Fruit fly (Drosophila melanogaster) whole organism, embryonic: Measurements from ENCODE around the gene Hsp60B.

Experiments
- Abd-B ChIP-seq: fragments of 200-800 bp; sonication (Bioruptor generic); optimal IDR thresholded peaks from 2 replicates; lab custom pipeline; 2018; ENCODE audit warnings: missing biosample characterization, mild to moderate bottlenecking, missing genetic modification characterization, moderate library complexity
- Bgb ChIP-seq: fragments of 200-800 bp; sonication (Bioruptor generic); IDR thresholded peaks from 2 replicates; pipeline ENCODE4 v1.3.6; 2022; ENCODE audit warnings: missing biosample characterization, missing genetic modification characterization; ENCODE audit not compliant: partially characterized antibody
- Bteb2 ChIP-seq: fragments of 200-800 bp; sonication (Bioruptor generic); optimal IDR thresholded peaks from 2 replicates; lab custom pipeline; 2016; ENCODE audit warnings: missing biosample characterization, missing genetic modification characterization
- CG10979 ChIP-seq: fragments of 200-800 bp; sonication (Bioruptor generic); optimal IDR thresholded peaks from 2 replicates; lab custom pipeline; 2018; ENCODE audit warnings: missing biosample characterization, mild to moderate bottlenecking, missing genetic modification characterization, moderate library complexity
- CG11456 ChIP-seq: fragments of 200-800 bp; sonication (Bioruptor generic); IDR thresholded peaks from 3 replicates; pipeline ENCODE4 v1.3.6; 2022; ENCODE audit warnings: missing biosample characterization, missing genetic modification characterization
- CG13287 ChIP-seq: fragments of 200-800 bp; sonication (Bioruptor generic); IDR thresholded peaks from 2 replicates; pipeline ENCODE4 v1.3.6; 2022; ENCODE audit warnings: missing biosample characterization, missing genetic modification characterization; ENCODE audit not compliant: partially characterized antibody
- CG14667 ChIP-seq: fragments of 200-800 bp; sonication (Bioruptor generic); IDR thresholded peaks from 2 replicates; pipeline ENCODE4 v1.3.6; 2022; ENCODE audit warnings: missing biosample characterization, missing genetic modification characterization
- CG14860 ChIP-seq: fragments of 200-800 bp; sonication (Bioruptor generic); IDR thresholded peaks from 3 replicates; pipeline ENCODE4 v1.3.6; 2022; ENCODE audit warnings: missing biosample characterization, missing genetic modification characterization; ENCODE audit not compliant: partially characterized antibody
- CG15601 ChIP-seq: fragments of 200-800 bp; sonication (Bioruptor generic); optimal IDR thresholded peaks from 3 replicates; lab custom pipeline; 2019; ENCODE audit warnings: missing biosample characterization, mild to moderate bottlenecking, missing genetic modification characterization, moderate library complexity
- CG1603 ChIP-seq: fragments of 200-800 bp; sonication (Bioruptor generic); optimal IDR thresholded peaks from 2 replicates; lab custom pipeline; 2019; ENCODE audit warnings: missing biosample characterization, mild to moderate bottlenecking, missing genetic modification characterization, moderate library complexity
- CG17385 ChIP-seq: fragments of 200-800 bp; sonication (Bioruptor generic); optimal IDR thresholded peaks from 3 replicates; lab custom pipeline; 2018; ENCODE audit warnings: missing biosample characterization, mild to moderate bottlenecking, missing genetic modification characterization
- CG17912 ChIP-seq: fragments of 200-800 bp; sonication (Bioruptor generic); optimal IDR thresholded peaks from 2 replicates; lab custom pipeline; 2018; ENCODE audit warnings: missing biosample characterization, mild to moderate bottlenecking, missing genetic modification characterization
- CG31441 ChIP-seq: fragments of 200-800 bp; sonication (Bioruptor generic); IDR thresholded peaks from 2 replicates; pipeline ENCODE4 v1.3.6; 2022; ENCODE audit warnings: missing biosample characterization, missing genetic modification characterization
- CG3995 ChIP-seq: fragments of 200-800 bp; sonication (Bioruptor generic); optimal IDR thresholded peaks from 3 replicates; lab custom pipeline; 2016; ENCODE audit warnings: missing biosample characterization, missing genetic modification characterization
- CG6272 ChIP-seq: fragments of 200-800 bp; sonication (Bioruptor generic); IDR thresholded peaks from 2 replicates; pipeline ENCODE4 v1.3.6; 2022; ENCODE audit warnings: missing biosample characterization, missing genetic modification characterization
- CG6791 ChIP-seq: fragments of 200-800 bp; sonication (Bioruptor generic); IDR thresholded peaks from 3 replicates; pipeline ENCODE4 v1.3.6; 2022; ENCODE audit warnings: missing biosample characterization, missing genetic modification characterization; ENCODE audit not compliant: partially characterized antibody
- CG8290 ChIP-seq, 3 experiments: fragments of 200-800 bp; sonication (Bioruptor generic); optimal IDR thresholded peaks; 2 replicates each; lab custom pipeline; 2016 to 2019; ENCODE audit warnings: missing biosample characterization in 3 of 3, missing genetic modification characterization in 3 of 3, mild to moderate bottlenecking in 2 of 3, moderate library complexity in 1 of 3
- CG8359 ChIP-seq: fragments of 200-800 bp; sonication (Bioruptor generic); optimal IDR thresholded peaks from 2 replicates; lab custom pipeline; 2017; ENCODE audit warnings: missing biosample characterization, mild to moderate bottlenecking, missing genetic modification characterization, borderline replicate concordance
- CG8944 ChIP-seq: fragments of 200-800 bp; sonication (Bioruptor generic); optimal IDR thresholded peaks from 3 replicates; lab custom pipeline; 2016; ENCODE audit warnings: missing biosample characterization, missing genetic modification characterization
- CG9609 ChIP-seq: fragments of 200-800 bp; sonication (Bioruptor generic); optimal IDR thresholded peaks from 3 replicates; lab custom pipeline; 2016; ENCODE audit warnings: missing biosample characterization, missing genetic modification characterization
- CG9817 ChIP-seq: fragments of 200-800 bp; sonication (Bioruptor generic); optimal IDR thresholded peaks from 2 replicates; lab custom pipeline; 2018; ENCODE audit warnings: missing biosample characterization, mild to moderate bottlenecking, missing genetic modification characterization, moderate library complexity
- CTCF ChIP-seq: fragments of 200-800 bp; sonication (Bioruptor generic); optimal IDR thresholded peaks from 2 replicates; lab custom pipeline; 2017; ENCODE audit warnings: missing biosample characterization, mild to moderate bottlenecking, missing genetic modification characterization, moderate library complexity
- Dfd ChIP-seq, 2 experiments: fragments of >200 bp; optimal IDR thresholded peaks; 2 replicates each; lab custom pipeline; 2017; ENCODE audit warnings: missing biosample characterization in 2 of 2, missing genetic modification characterization in 2 of 2
- GATAe ChIP-seq: fragments of 200-800 bp; sonication (Bioruptor generic); conservative IDR thresholded peaks from 2 replicates; pipeline ENCODE4 v1.3.6; 2022; ENCODE audit warnings: missing biosample characterization, missing genetic modification characterization
- Hr39 ChIP-seq: fragments of >200 bp; optimal IDR thresholded peaks from 2 replicates; lab custom pipeline; 2017
- Hr78 ChIP-seq, 2 experiments: fragments of 200-800 bp in 1 of 2; fragments of >200 bp in 1 of 2; sonication (Bioruptor generic) in 1 of 2; optimal IDR thresholded peaks; 2 replicates each; lab custom pipeline; 2017 to 2019; ENCODE audit warnings: missing biosample characterization in 2 of 2, missing genetic modification characterization in 2 of 2, mild to moderate bottlenecking in 1 of 2, moderate library complexity in 1 of 2
- Jarid2 ChIP-seq: fragments of 200-800 bp; sonication (Bioruptor generic); optimal IDR thresholded peaks from 3 replicates; lab custom pipeline; 2017; ENCODE audit warnings: mild to moderate bottlenecking, missing biosample characterization, missing genetic modification reagents, missing genetic modification characterization
- MBD-R2 ChIP-seq: fragments of 200-800 bp; sonication (Bioruptor generic); IDR thresholded peaks from 2 replicates; pipeline ENCODE4 v1.3.6; 2022; ENCODE audit warnings: missing biosample characterization, missing genetic modification characterization
- Mrtf ChIP-seq: fragments of 200-800 bp; sonication (Bioruptor generic); IDR thresholded peaks from 3 replicates; pipeline ENCODE4 v1.3.6; 2022; ENCODE audit warnings: missing biosample characterization, missing genetic modification characterization
- Myb ChIP-seq: fragments of 200-800 bp; sonication (Bioruptor generic); optimal IDR thresholded peaks from 2 replicates; lab custom pipeline; 2016; ENCODE audit warnings: missing biosample characterization, missing genetic modification characterization
- Nf-YC ChIP-seq: fragments of 200-800 bp; optimal IDR thresholded peaks from 3 replicates; lab custom pipeline; 2019; ENCODE audit warnings: missing biosample characterization, mild to moderate bottlenecking, missing genetic modification characterization, moderate library complexity
- Ptx1 ChIP-seq: fragments of 200-800 bp; sonication (Bioruptor generic); IDR thresholded peaks from 2 replicates; pipeline ENCODE4 v1.3.6; 2022; ENCODE audit warnings: missing biosample characterization, missing genetic modification characterization
- Rfx ChIP-seq: fragments of 200-800 bp; sonication (Bioruptor generic); IDR thresholded peaks from 2 replicates; pipeline ENCODE4 v1.3.6; 2022; ENCODE audit warnings: missing biosample characterization, missing genetic modification characterization
- Scr ChIP-seq: fragments of 200-800 bp; sonication (Bioruptor generic); IDR thresholded peaks from 2 replicates; pipeline ENCODE4 v1.3.6; 2022; ENCODE audit warnings: missing biosample characterization, missing genetic modification characterization; ENCODE audit not compliant: partially characterized antibody
- bbx ChIP-seq: fragments of 200-800 bp; sonication (Bioruptor generic); IDR thresholded peaks from 2 replicates; pipeline ENCODE4 v1.3.6; 2022; ENCODE audit warnings: missing biosample characterization, missing genetic modification characterization; ENCODE audit not compliant: partially characterized antibody
- bcd ChIP-seq: fragments of 200-800 bp; sonication (Bioruptor generic); optimal IDR thresholded peaks from 2 replicates; lab custom pipeline; 2017; ENCODE audit warnings: missing biosample characterization, mild to moderate bottlenecking, missing genetic modification characterization
- chif ChIP-seq, 2 experiments: fragments of 200-800 bp; sonication (Bioruptor generic); optimal IDR thresholded peaks; 3 replicates each; lab custom pipeline; 2016; ENCODE audit warnings: missing biosample characterization in 2 of 2, missing genetic modification characterization in 2 of 2
- dan ChIP-seq: fragments of 200-800 bp; sonication (Bioruptor generic); IDR thresholded peaks from 2 replicates; pipeline ENCODE4 v1.3.6; 2022; ENCODE audit warnings: missing biosample characterization, missing genetic modification characterization
- hkb ChIP-seq, 2 experiments: fragments of 200-800 bp in 1 of 2; fragments of >200 bp in 1 of 2; sonication (Bioruptor generic) in 1 of 2; IDR thresholded peaks in 1 of 2; optimal IDR thresholded peaks in 1 of 2; 2 replicates each; pipeline versions ENCODE4 v1.3.6 to Lab custom; 2017 to 2022; ENCODE audit warnings: missing biosample characterization in 1 of 2, missing genetic modification characterization in 1 of 2
- ken ChIP-seq: fragments of 200-800 bp; sonication (Bioruptor generic); IDR thresholded peaks from 3 replicates; pipeline ENCODE4 v1.3.6; 2022; ENCODE audit warnings: missing biosample characterization, missing genetic modification characterization
- nerfin-2 ChIP-seq: fragments of 200-800 bp; sonication (Bioruptor generic); IDR thresholded peaks from 2 replicates; pipeline ENCODE4 v1.3.6; 2022; ENCODE audit warnings: missing biosample characterization, missing genetic modification characterization; ENCODE audit not compliant: partially characterized antibody
- phol ChIP-seq: fragments of 200-800 bp; sonication (Bioruptor generic); optimal IDR thresholded peaks from 3 replicates; lab custom pipeline; 2018; ENCODE audit warnings: missing biosample characterization, mild to moderate bottlenecking, missing genetic modification characterization, moderate library complexity
- prd ChIP-seq, 3 experiments: fragments of >200 bp in 2 of 3; fragments of 200-800 bp in 1 of 3; sonication (Bioruptor generic) in 1 of 3; optimal IDR thresholded peaks in 2 of 3; IDR thresholded peaks in 1 of 3; 2 replicates in 2 of 3; 3 replicates in 1 of 3; pipeline versions ENCODE4 v1.3.6 to Lab custom; 2017 to 2022; ENCODE audit warnings: missing biosample characterization in 1 of 3, missing genetic modification characterization in 1 of 3
- scrt ChIP-seq: fragments of 200-800 bp; sonication (Bioruptor generic); optimal IDR thresholded peaks from 2 replicates; lab custom pipeline; 2018; ENCODE audit warnings: missing biosample characterization, mild to moderate bottlenecking, missing genetic modification characterization, moderate library complexity
- seq ChIP-seq: fragments of 200-800 bp; sonication (Bioruptor generic); IDR thresholded peaks from 2 replicates; pipeline ENCODE4 v1.3.6; 2022; ENCODE audit warnings: missing biosample characterization, missing genetic modification characterization
- vvl ChIP-seq: fragments of 200-800 bp; sonication (Bioruptor generic); IDR thresholded peaks from 2 replicates; pipeline ENCODE4 v1.3.6; 2022; ENCODE audit warnings: missing biosample characterization, missing genetic modification characterization
- yki ChIP-seq: fragments of >200 bp; optimal IDR thresholded peaks from 3 replicates; lab custom pipeline; 2018
- zen ChIP-seq: fragments of 200-800 bp; sonication (Bioruptor generic); optimal IDR thresholded peaks from 3 replicates; lab custom pipeline; 2018; ENCODE audit warnings: missing biosample characterization, mild to moderate bottlenecking, missing genetic modification characterization, moderate library complexity

The Hsp60B gene

DNA sequence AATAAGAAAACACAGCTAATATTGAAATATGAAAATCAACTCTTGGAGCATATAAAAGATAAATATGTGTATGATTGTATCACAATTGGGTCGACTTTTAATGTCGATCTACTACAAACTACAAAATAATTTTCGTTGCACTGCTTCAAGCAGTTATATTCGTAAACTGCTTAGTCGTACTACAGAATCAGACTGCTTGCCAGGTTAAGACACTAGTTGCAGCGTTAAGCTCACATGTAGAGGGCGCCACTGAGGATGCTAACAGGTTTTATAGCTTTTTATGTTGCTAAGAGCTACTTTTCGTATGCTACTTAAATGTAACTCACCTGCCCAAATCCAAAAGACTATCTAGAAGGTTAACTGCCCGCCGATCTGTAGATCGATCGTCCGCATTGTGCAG lies 11.9 kb downstream of the Hsp60B start (continued):
- TF ChIP-seq CG9609 (peak; percentile 6), CTCF (GFP tag; lab: Kevin White, UChicago) (peak; percentile 95), scrt (GFP tag; lab: Kevin White, UChicago) (peak; percentile 91), CG14860 (GFP tag; lab: Robert Waterston, UW) (0 out of 3 replicates have a peak, but pooled peaks have one; percentile 35), bbx (GFP tag; lab: Robert Waterston, UW) (peak; percentile 39; the same call in 1 of the 2 replicates), prd (optimal IDR thresholded peaks at IDR 0.05; lab: Kevin White, UChicago) (no peak), prd (GFP tag; IDR thresholded peaks at IDR 0.05; lab: Robert Waterston, UW) (peak; percentile 40; the same call in 2 of the 3 replicates), dan (no peak), Bteb2 (GFP tag; lab: Kevin White, UChicago) (no peak), Mrtf (GFP tag; lab: Robert Waterston, UW) (0 out of 3 replicates have a peak, but pooled peaks have one; percentile 31), CG11456 (peak; percentile 67; the same call in 2 of the 3 replicates), Nf-YC (no peak), CG17385 (GFP tag; lab: Kevin White, UChicago) (no peak), CG8290 (GFP tag; optimal IDR thresholded peaks at IDR 0.05; lab: Kevin White, UChicago) (no peak), CG8290 (tag; optimal IDR thresholded peaks at IDR 0.05; lab: Kevin White, UChicago) (peak in 1 of 2 experiments; percentile 74), yki (peak; percentile 11), Scr (GFP tag; lab: Robert Waterston, UW) (peak; percentile 15; the same call in 1 of the 2 replicates), Rfx (GFP tag; lab: Robert Waterston, UW) (peak; percentile 65), CG9817 (peak; percentile 19), Jarid2 (GFP tag; lab: Kevin White, UChicago) (peak; percentile 27), phol (tag; lab: Kevin White, UChicago) (peak; percentile 46), CG8944 (no peak), CG13287 (GFP tag; lab: Robert Waterston, UW) (0 out of 2 replicates have a peak, but pooled peaks have one; percentile 40), CG8359 (GFP tag; lab: Kevin White, UChicago) (no peak), zen (tag; lab: Kevin White, UChicago) (peak; percentile 15), CG1603 (tag; lab: Kevin White, UChicago) (peak; percentile 59), nerfin-2 (GFP tag; lab: Robert Waterston, UW) (peak; percentile 13; the same call in 1 of the 2 replicates), Ptx1 (peak; percentile 39; the same call in 1 of the 2 replicates), bcd (peak; percentile 11), Dfd (GFP tag; optimal IDR thresholded peaks at IDR 0.05; lab: Kevin White, UChicago) (peak in 1 of 2 experiments; percentile 63), CG6791 (GFP tag; lab: Robert Waterston, UW) (peak; percentile 67; the same call in 2 of the 3 replicates), CG3995 (GFP tag; lab: Kevin White, UChicago) (no peak), GATAe (no peak), CG17912 (GFP tag; lab: Kevin White, UChicago) (peak; percentile 7), chif (GFP tag; optimal IDR thresholded peaks at IDR 0.05; lab: Kevin White, UChicago) (peak in 1 of 2 experiments; percentile 49), Abd-B (GFP tag; lab: Kevin White, UChicago) (peak; percentile 95), CG15601 (peak; percentile 73), Myb (GFP tag; lab: Kevin White, UChicago) (peak; percentile 41), hkb (optimal IDR thresholded peaks at IDR 0.05; lab: Kevin White, UChicago) (no peak), hkb (GFP tag; IDR thresholded peaks at IDR 0.05; lab: Robert Waterston, UW) (no peak), Bgb (GFP tag; lab: Robert Waterston, UW) (peak; percentile 44; the same call in 1 of the 2 replicates), CG31441 (GFP tag; lab: Robert Waterston, UW) (no peak), ken (GFP tag; lab: Robert Waterston, UW) (no peak), CG14667 (GFP tag; lab: Robert Waterston, UW) (peak; percentile 24; the same call in 1 of the 2 replicates), seq (no peak), MBD-R2 (GFP tag; lab: Robert Waterston, UW) (peak; percentile 51), CG10979 (tag; lab: Kevin White, UChicago) (no peak), CG6272 (GFP tag; lab: Robert Waterston, UW) (no peak; the same call in 1 of the 2 replicates), vvl (GFP tag; lab: Robert Waterston, UW) (peak; percentile 37; the same call in 1 of the 2 replicates), Hr39 (no peak), Hr78 (GFP tag; optimal IDR thresholded peaks at IDR 0.05; lab: Kevin White, UChicago) (peak in 1 of 2 experiments; percentile 47)
